Worm (Caenorhabditis elegans): Measurements from ENCODE around the gene gcy-8.

DNA sequence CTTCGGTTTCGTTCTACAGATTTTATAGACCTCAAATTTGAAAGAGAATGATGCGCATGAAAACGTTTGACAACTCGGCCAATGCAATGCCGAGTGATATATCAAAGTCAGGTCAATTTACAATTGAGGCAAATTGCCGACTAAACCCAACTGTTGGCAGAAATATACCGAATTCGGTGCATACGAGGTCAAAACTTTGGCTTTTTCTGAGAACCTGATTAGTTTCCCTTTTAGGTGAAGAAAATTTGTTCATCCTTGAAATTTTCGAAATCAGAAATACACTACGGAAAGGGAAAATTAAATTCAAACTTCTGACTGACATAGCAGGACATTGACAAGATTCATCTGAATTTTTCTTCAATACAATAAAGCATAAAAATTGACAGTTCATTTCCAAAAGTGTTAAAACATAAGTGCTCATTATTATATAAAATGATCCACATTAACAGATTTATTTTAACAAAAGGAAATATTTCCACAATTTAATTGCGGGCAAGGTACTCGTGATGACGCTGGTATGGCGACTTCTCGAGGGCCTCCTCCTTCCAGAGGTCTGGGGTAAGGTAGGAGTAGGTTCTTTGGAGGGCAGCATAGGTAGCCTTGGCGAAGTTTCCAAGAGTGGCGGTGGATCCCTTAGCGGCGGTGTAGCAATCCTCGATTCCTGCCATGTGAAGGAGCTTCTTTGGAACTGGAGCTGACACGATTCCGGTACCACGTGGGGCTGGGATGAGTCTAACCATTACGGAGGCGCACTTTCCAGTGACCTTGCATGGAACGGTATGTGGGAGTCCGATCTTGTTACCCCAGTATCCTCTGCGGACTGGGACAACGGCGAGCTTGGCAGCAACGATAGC is 2.8 kb upstream of the gcy-8 start:
- no peak for TF ChIP-seq ztf-11 (tag; optimal IDR thresholded peaks at IDR 0.05)
- no peak for TF ChIP-seq nhr-77 (tag; optimal IDR thresholded peaks at IDR 0.05)
- TF ChIP-seq nhr-21 (tag; optimal IDR thresholded peaks at IDR 0.05) = no peak
- TF ChIP-seq unc-62 (GFP tag; optimal IDR thresholded peaks at IDR 0.05) = no peak

Data from whole organism, L2 larva.